Worm (Caenorhabditis elegans): ENCODE results near the gene str-244.

DNA sequence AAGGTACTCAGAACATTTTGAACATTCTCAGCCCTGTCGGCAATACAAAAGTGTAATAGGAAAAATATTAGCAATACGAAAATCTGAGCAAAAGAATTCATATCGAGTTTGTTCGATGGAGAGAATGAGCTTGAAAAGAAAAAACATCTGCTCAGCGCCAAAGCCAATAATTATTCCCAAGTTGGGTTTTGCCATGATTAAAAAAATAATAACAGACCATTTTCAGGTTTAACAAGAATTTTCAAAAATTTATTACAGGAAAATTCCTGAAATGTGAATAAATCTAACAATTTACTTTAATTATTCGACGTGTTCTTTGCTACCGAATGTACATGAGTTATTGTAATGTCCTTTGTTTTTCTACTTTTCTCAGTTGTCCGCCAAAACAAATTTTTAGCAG, 26.6 kb downstream of the str-244 start, which contains the start of gene irld-38:
- TF ChIP-seq ztf-4 (tag; optimal IDR thresholded peaks at IDR 0.05) (no peak), pqm-1 (tag; optimal IDR thresholded peaks at IDR 0.05) (no peak), tbx-2 (tag; optimal IDR thresholded peaks at IDR 0.05) (no peak), zag-1 (tag; optimal IDR thresholded peaks at IDR 0.05) (no peak), nhr-237 (tag; optimal IDR thresholded peaks at IDR 0.05) (no peak), egl-5 (tag; optimal IDR thresholded peaks at IDR 0.05) (no peak), egl-27 (tag; optimal IDR thresholded peaks at IDR 0.05) (no peak), daf-12 (tag; optimal IDR thresholded peaks at IDR 0.05) (no peak), aly-2 (tag; optimal IDR thresholded peaks at IDR 0.05) (no peak), mdl-1 (tag; optimal IDR thresholded peaks at IDR 0.05) (no peak), nhr-11 (tag; optimal IDR thresholded peaks at IDR 0.05) (no peak), nhr-77 (tag; optimal IDR thresholded peaks at IDR 0.05) (no peak)
